Fruit fly (Drosophila melanogaster) whole organism, embryonic: ENCODE results near the gene run.

Experiments used
- CG10209 ChIP-seq: fragments of 200-800 bp; sonication (Bioruptor generic); optimal IDR thresholded peaks from 3 replicates; lab custom pipeline; 2017; ENCODE audit warnings: missing biosample characterization, mild to moderate bottlenecking, missing genetic modification characterization, missing genetic modification reagents
- CG10321 ChIP-seq: fragments of 200-800 bp; sonication (Bioruptor generic); IDR thresholded peaks from 2 replicates; pipeline ENCODE4 v1.3.6; 2022; ENCODE audit warnings: missing biosample characterization, missing genetic modification characterization
- CG11247 ChIP-seq: fragments of 200-800 bp; sonication (Bioruptor generic); IDR thresholded peaks from 2 replicates; pipeline ENCODE4 v1.3.6; 2022; ENCODE audit warnings: missing biosample characterization, missing genetic modification characterization
- CG12391 ChIP-seq: fragments of 200-800 bp; sonication (Bioruptor generic); optimal IDR thresholded peaks from 3 replicates; lab custom pipeline; 2018; ENCODE audit warnings: missing biosample characterization, mild to moderate bottlenecking, missing genetic modification characterization, moderate library complexity
- CG14965 ChIP-seq: fragments of 200-800 bp; sonication (Bioruptor generic); optimal IDR thresholded peaks from 2 replicates; lab custom pipeline; 2016; ENCODE audit warnings: missing biosample characterization, missing genetic modification characterization, borderline replicate concordance
- CG1529 ChIP-seq: fragments of 200-800 bp; sonication (Bioruptor generic); optimal IDR thresholded peaks from 3 replicates; lab custom pipeline; 2018; ENCODE audit warnings: missing biosample characterization, missing genetic modification characterization
- CG15479 ChIP-seq: fragments of 200-800 bp; sonication (Bioruptor generic); optimal IDR thresholded peaks from 3 replicates; lab custom pipeline; 2019; ENCODE audit warnings: missing biosample characterization, mild to moderate bottlenecking, missing genetic modification characterization, moderate library complexity
- CG15601 ChIP-seq: fragments of 200-800 bp; sonication (Bioruptor generic); optimal IDR thresholded peaks from 3 replicates; lab custom pipeline; 2019; ENCODE audit warnings: missing biosample characterization, mild to moderate bottlenecking, missing genetic modification characterization, moderate library complexity
- CG17328 ChIP-seq: fragments of 200-800 bp; sonication (Bioruptor generic); IDR thresholded peaks from 2 replicates; pipeline ENCODE4 v1.3.6; 2022; ENCODE audit warnings: missing biosample characterization, missing genetic modification characterization
- CG17361 ChIP-seq: fragments of 200-800 bp; sonication (Bioruptor generic); IDR thresholded peaks from 3 replicates; pipeline ENCODE4 v1.3.6; 2022; ENCODE audit warnings: missing biosample characterization, missing genetic modification characterization
- CG17568 ChIP-seq: fragments of 200-800 bp; sonication (Bioruptor generic); optimal IDR thresholded peaks from 2 replicates; lab custom pipeline; 2018; ENCODE audit warnings: missing biosample characterization, mild to moderate bottlenecking, missing genetic modification characterization, moderate library complexity
- CG17912 ChIP-seq: fragments of 200-800 bp; sonication (Bioruptor generic); optimal IDR thresholded peaks from 2 replicates; lab custom pipeline; 2018; ENCODE audit warnings: missing biosample characterization, mild to moderate bottlenecking, missing genetic modification characterization
- CG18262 ChIP-seq: fragments of 200-800 bp; optimal IDR thresholded peaks from 3 replicates; lab custom pipeline; 2019; ENCODE audit warnings: missing biosample characterization, mild to moderate bottlenecking, missing genetic modification characterization, moderate library complexity
- CG18476 ChIP-seq: fragments of 200-800 bp; sonication (Bioruptor generic); optimal IDR thresholded peaks from 2 replicates; lab custom pipeline; 2016; ENCODE audit warnings: missing biosample characterization, mild to moderate bottlenecking, missing genetic modification characterization
- CG30403 ChIP-seq: fragments of 200-800 bp; sonication (Bioruptor generic); optimal IDR thresholded peaks from 3 replicates; lab custom pipeline; 2016; ENCODE audit warnings: missing biosample characterization, missing genetic modification characterization
- CG33557 ChIP-seq: fragments of 200-800 bp; sonication (Bioruptor generic); optimal IDR thresholded peaks from 2 replicates; lab custom pipeline; 2019; ENCODE audit warnings: missing biosample characterization, mild to moderate bottlenecking, missing genetic modification characterization, moderate library complexity
- CG3847 ChIP-seq: fragments of 200-800 bp; sonication (Bioruptor generic); IDR thresholded peaks from 2 replicates; pipeline ENCODE4 v1.3.6; 2022; ENCODE audit warnings: missing biosample characterization, missing genetic modification characterization
- CG5245 ChIP-seq: fragments of 200-800 bp; sonication (Bioruptor generic); optimal IDR thresholded peaks from 3 replicates; lab custom pipeline; 2016; ENCODE audit warnings: missing biosample characterization, missing genetic modification characterization
- CG6254 ChIP-seq: fragments of 200-800 bp; sonication (Bioruptor generic); optimal IDR thresholded peaks from 3 replicates; lab custom pipeline; 2017; ENCODE audit warnings: mild to moderate bottlenecking, missing biosample characterization, missing genetic modification reagents, missing genetic modification characterization
- CG9215 ChIP-seq: fragments of 200-800 bp; sonication (Bioruptor generic); IDR thresholded peaks from 2 replicates; pipeline ENCODE4 v1.3.6; 2022; ENCODE audit warnings: missing biosample characterization, missing genetic modification characterization
- CG9727 ChIP-seq: fragments of 200-800 bp; sonication (Bioruptor generic); optimal IDR thresholded peaks from 3 replicates; lab custom pipeline; 2017; ENCODE audit warnings: missing biosample characterization, mild to moderate bottlenecking, missing genetic modification characterization
- D ChIP-seq, 2 experiments: fragments of 200-800 bp in 1 of 2; fragments of >200 bp in 1 of 2; sonication (Bioruptor generic) in 1 of 2; optimal IDR thresholded peaks; 2 replicates in 1 of 2; 3 replicates in 1 of 2; lab custom pipeline; 2017; ENCODE audit warnings: mild to moderate bottlenecking in 1 of 2, missing biosample characterization in 1 of 2, missing genetic modification characterization in 1 of 2, missing genetic modification reagents in 1 of 2
- HLH4C ChIP-seq: fragments of 200-800 bp; sonication (Bioruptor generic); IDR thresholded peaks from 3 replicates; pipeline ENCODE4 v1.3.6; 2022; ENCODE audit warnings: missing biosample characterization, missing genetic modification characterization; ENCODE audit not compliant: partially characterized antibody
- Hmr ChIP-seq: fragments of 200-800 bp; sonication (Bioruptor generic); optimal IDR thresholded peaks from 3 replicates; lab custom pipeline; 2017; ENCODE audit warnings: mild to moderate bottlenecking, missing biosample characterization, missing genetic modification reagents, missing genetic modification characterization
- Hsf ChIP-seq: fragments of 200-800 bp; sonication (Bioruptor generic); optimal IDR thresholded peaks from 3 replicates; lab custom pipeline; 2016; ENCODE audit warnings: missing biosample characterization, missing genetic modification characterization
- Max ChIP-seq: fragments of 200-800 bp; sonication (Bioruptor generic); optimal IDR thresholded peaks from 2 replicates; lab custom pipeline; 2016; ENCODE audit warnings: missing biosample characterization, mild to moderate bottlenecking, missing genetic modification characterization
- Myb ChIP-seq: fragments of 200-800 bp; sonication (Bioruptor generic); optimal IDR thresholded peaks from 2 replicates; lab custom pipeline; 2016; ENCODE audit warnings: missing biosample characterization, missing genetic modification characterization
- NfI ChIP-seq: fragments of 200-800 bp; sonication (Bioruptor generic); optimal IDR thresholded peaks from 3 replicates; lab custom pipeline; 2018; ENCODE audit warnings: missing biosample characterization, mild to moderate bottlenecking, missing genetic modification characterization, moderate library complexity
- PHDP ChIP-seq: fragments of 200-800 bp; sonication (Bioruptor generic); optimal IDR thresholded peaks from 3 replicates; lab custom pipeline; 2018; ENCODE audit warnings: missing biosample characterization, mild to moderate bottlenecking, missing genetic modification characterization, moderate library complexity
- Scr ChIP-seq: fragments of 200-800 bp; sonication (Bioruptor generic); IDR thresholded peaks from 2 replicates; pipeline ENCODE4 v1.3.6; 2022; ENCODE audit warnings: missing biosample characterization, missing genetic modification characterization; ENCODE audit not compliant: partially characterized antibody
- Trl ChIP-seq, 3 experiments: fragments of >200 bp in 2 of 3; fragments of 200-800 bp in 1 of 3; sonication (Bioruptor generic) in 1 of 3; optimal IDR thresholded peaks; 2 replicates in 1 of 3; 3 replicates in 2 of 3; lab custom pipeline; 2016 to 2017; ENCODE audit warnings: missing biosample characterization in 1 of 3, missing genetic modification characterization in 1 of 3
- Xbp1 ChIP-seq: fragments of 200-800 bp; sonication (Bioruptor generic); optimal IDR thresholded peaks from 3 replicates; lab custom pipeline; 2016; ENCODE audit warnings: missing biosample characterization, mild to moderate bottlenecking, missing genetic modification characterization
- Xrp1 ChIP-seq: fragments of 200-800 bp; sonication (Bioruptor generic); IDR thresholded peaks from 2 replicates; pipeline ENCODE4 v1.3.6; 2022; ENCODE audit warnings: missing biosample characterization, missing genetic modification characterization
- bcd ChIP-seq: fragments of 200-800 bp; sonication (Bioruptor generic); optimal IDR thresholded peaks from 2 replicates; lab custom pipeline; 2017; ENCODE audit warnings: missing biosample characterization, mild to moderate bottlenecking, missing genetic modification characterization
- bsh ChIP-seq, 2 experiments: fragments of 200-800 bp; sonication (Bioruptor generic); optimal IDR thresholded peaks; 2 replicates each; lab custom pipeline; 2017 to 2018; ENCODE audit warnings: mild to moderate bottlenecking in 2 of 2, missing biosample characterization in 2 of 2, missing genetic modification characterization in 2 of 2, moderate library complexity in 1 of 2
- chn ChIP-seq: fragments of 200-800 bp; sonication (Bioruptor generic); optimal IDR thresholded peaks from 2 replicates; lab custom pipeline; 2016; ENCODE audit warnings: missing biosample characterization, missing genetic modification characterization
- dmrt11E ChIP-seq: fragments of 200-800 bp; sonication (Bioruptor generic); optimal IDR thresholded peaks from 3 replicates; lab custom pipeline; 2018; ENCODE audit warnings: missing biosample characterization, mild to moderate bottlenecking, missing genetic modification characterization, moderate library complexity
- dpn ChIP-seq, 2 experiments: fragments of 200-800 bp; sonication (Bioruptor generic); optimal IDR thresholded peaks; 3 replicates each; lab custom pipeline; 2016; ENCODE audit warnings: missing biosample characterization in 2 of 2, missing genetic modification characterization in 2 of 2
- eve ChIP-seq, 2 experiments: fragments of >200 bp; optimal IDR thresholded peaks; 2 replicates each; lab custom pipeline; 2017; ENCODE audit warnings: missing biosample characterization in 2 of 2, missing genetic modification characterization in 2 of 2
- ind ChIP-seq: fragments of 200-800 bp; sonication (Bioruptor generic); optimal IDR thresholded peaks from 3 replicates; lab custom pipeline; 2016; ENCODE audit warnings: missing biosample characterization, missing genetic modification characterization
- nau ChIP-seq: fragments of 200-800 bp; sonication (Bioruptor generic); optimal IDR thresholded peaks from 3 replicates; lab custom pipeline; 2017; ENCODE audit warnings: missing biosample characterization, mild to moderate bottlenecking, missing genetic modification characterization, missing genetic modification reagents
- org-1 ChIP-seq: fragments of 200-800 bp; sonication (Bioruptor generic); optimal IDR thresholded peaks from 2 replicates; lab custom pipeline; 2017; ENCODE audit warnings: missing biosample characterization, missing genetic modification characterization
- sc ChIP-seq, 3 experiments: fragments of >200 bp in 2 of 3; fragments of 200-800 bp in 1 of 3; sonication (Bioruptor generic) in 1 of 3; optimal IDR thresholded peaks; 2 replicates in 2 of 3; 3 replicates in 1 of 3; lab custom pipeline; 2017; ENCODE audit warnings: mild to moderate bottlenecking in 1 of 3, missing biosample characterization in 1 of 3, missing genetic modification characterization in 1 of 3, missing genetic modification reagents in 1 of 3
- stc ChIP-seq: fragments of 200-800 bp; sonication (Bioruptor generic); IDR thresholded peaks from 2 replicates; pipeline ENCODE4 v1.3.6; 2022; ENCODE audit warnings: missing biosample characterization, missing genetic modification characterization
- stwl ChIP-seq: fragments of 200-800 bp; sonication (Bioruptor generic); optimal IDR thresholded peaks from 3 replicates; lab custom pipeline; 2018; ENCODE audit warnings: missing biosample characterization, mild to moderate bottlenecking, missing genetic modification characterization, moderate library complexity
- tin ChIP-seq: fragments of 200-800 bp; sonication (Bioruptor generic); optimal IDR thresholded peaks from 3 replicates; lab custom pipeline; 2016; ENCODE audit warnings: missing biosample characterization, missing genetic modification characterization
- tx ChIP-seq: fragments of 200-800 bp; sonication (Bioruptor generic); optimal IDR thresholded peaks from 2 replicates; lab custom pipeline; 2016; ENCODE audit warnings: missing biosample characterization, missing genetic modification characterization
- zen2 ChIP-seq: fragments of 200-800 bp; sonication (Bioruptor generic); IDR thresholded peaks from 3 replicates; pipeline ENCODE4 v1.3.6; 2022; ENCODE audit warnings: missing biosample characterization, missing genetic modification characterization; ENCODE audit not compliant: partially characterized antibody

run gene

DNA sequence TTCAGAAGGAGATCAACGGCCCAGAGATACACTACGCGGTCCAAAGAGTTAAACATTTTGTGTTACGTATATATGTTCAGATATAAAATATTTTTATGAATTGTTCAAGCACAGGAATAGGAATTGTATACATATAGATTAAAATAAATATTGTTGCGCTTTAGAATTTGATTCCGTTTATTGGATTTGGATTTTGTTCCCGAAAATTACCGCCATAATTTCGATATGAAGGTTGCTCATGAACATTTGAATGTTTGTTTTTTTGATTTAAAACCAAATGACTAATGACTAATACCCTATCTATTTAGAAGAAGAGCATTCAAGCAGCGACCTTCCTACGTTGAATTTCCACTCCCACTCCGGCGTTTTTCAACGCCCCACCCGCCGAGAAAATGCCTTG is 46.5 kb upstream of the run start:
- TF ChIP-seq Xrp1 (GFP tag; lab: Robert Waterston, UW) (peak; percentile 36; the same call in 1 of the 2 replicates), Hmr (GFP tag; lab: Kevin White, UChicago) (no peak), CG12391 (tag; lab: Kevin White, UChicago) (peak; percentile 57), CG14965 (GFP tag; lab: Kevin White, UChicago) (no peak), Max (GFP tag; lab: Kevin White, UChicago) (peak; percentile 3), tin (peak; percentile 16), CG17912 (no peak), nau (GFP tag; lab: Kevin White, UChicago) (peak; percentile 10), stwl (tag; lab: Kevin White, UChicago) (no peak), org-1 (peak; percentile 6), eve (GFP tag; optimal IDR thresholded peaks at IDR 0.05; lab: Kevin White, UChicago) (peak in 1 of 2 experiments; percentile 61), CG9215 (GFP tag; lab: Robert Waterston, UW) (no peak), CG3847 (GFP tag; lab: Robert Waterston, UW) (no peak), CG15601 (tag; lab: Kevin White, UChicago) (peak; percentile 34), bcd (GFP tag; lab: Kevin White, UChicago) (peak; percentile 0), zen2 (GFP tag; lab: Robert Waterston, UW) (no peak), CG18476 (GFP tag; lab: Kevin White, UChicago) (no peak), CG17328 (GFP tag; lab: Robert Waterston, UW) (0 out of 2 replicates have a peak, but pooled peaks have one; percentile 19), CG17568 (GFP tag; lab: Kevin White, UChicago) (no peak), ind (peak; percentile 5), CG10209 (GFP tag; lab: Kevin White, UChicago) (peak; percentile 19), Trl (optimal IDR thresholded peaks at IDR 0.05; lab: Kevin White, UChicago) (no peak), Trl (GFP tag; optimal IDR thresholded peaks at IDR 0.05; lab: Kevin White, UChicago) (no peak), chn (GFP tag; lab: Kevin White, UChicago) (peak; percentile 23), Hsf (GFP tag; lab: Kevin White, UChicago) (peak; percentile 4), CG1529 (GFP tag; lab: Kevin White, UChicago) (peak; percentile 30), CG30403 (peak; percentile 40), bsh (GFP tag; optimal IDR thresholded peaks at IDR 0.05; lab: Kevin White, UChicago) (peak in 1 of 2 experiments; percentile 54), CG18262 (tag; lab: Kevin White, UChicago) (peak; percentile 67), Scr (GFP tag; lab: Robert Waterston, UW) (no peak), CG11247 (GFP tag; lab: Robert Waterston, UW) (no peak), Myb (GFP tag; lab: Kevin White, UChicago) (no peak), tx (GFP tag; lab: Kevin White, UChicago) (no peak), PHDP (tag; lab: Kevin White, UChicago) (peak; percentile 17), CG10321 (no peak), CG15479 (GFP tag; lab: Kevin White, UChicago) (no peak), CG33557 (GFP tag; lab: Kevin White, UChicago) (peak; percentile 23), dpn (GFP tag; optimal IDR thresholded peaks at IDR 0.05; lab: Kevin White, UChicago) (peak in 1 of 2 experiments; percentile 5), HLH4C (GFP tag; lab: Robert Waterston, UW) (no peak), CG17361 (GFP tag; lab: Robert Waterston, UW) (peak; percentile 51; the same call in 1 of the 3 replicates), stc (GFP tag; lab: Robert Waterston, UW) (no peak), CG9727 (GFP tag; lab: Kevin White, UChicago) (peak; percentile 62), dmrt11E (tag; lab: Kevin White, UChicago) (peak; percentile 73), NfI (GFP tag; lab: Kevin White, UChicago) (no peak), Xbp1 (GFP tag; lab: Kevin White, UChicago) (peak; percentile 13), sc (optimal IDR thresholded peaks at IDR 0.05; lab: Kevin White, UChicago) (no peak), sc (GFP tag; optimal IDR thresholded peaks at IDR 0.05; lab: Kevin White, UChicago) (peak; percentile 42), CG6254 (GFP tag; lab: Kevin White, UChicago) (peak; percentile 9), D (optimal IDR thresholded peaks at IDR 0.05; lab: Kevin White, UChicago) (no peak), D (GFP tag; optimal IDR thresholded peaks at IDR 0.05; lab: Kevin White, UChicago) (peak; percentile 62), CG5245 (GFP tag; lab: Kevin White, UChicago) (peak; percentile 3)
